Worm (Caenorhabditis elegans): ENCODE results near the gene F53H4.6.

Gene F53H4.6

ce11 chrX:15848867-15849266 is 11.5 kb downstream of the F53H4.6 start:
- TF ChIP-seq nhr-237 (tag; optimal IDR thresholded peaks at IDR 0.05), result no peak
- TF ChIP-seq lin-39 (tag; optimal IDR thresholded peaks at IDR 0.05), result no peak
- no peak for TF ChIP-seq hlh-4 (tag; optimal IDR thresholded peaks at IDR 0.05)

- peak; percentile 66 for TF ChIP-seq blmp-1 (tag; optimal IDR thresholded peaks at IDR 0.05)
- TF ChIP-seq lsy-2 (tag; optimal IDR thresholded peaks at IDR 0.05), result peak in 1 of 2 experiments; percentile 38
- TF ChIP-seq rnt-1 (tag; optimal IDR thresholded peaks at IDR 0.05), result no peak
- TF ChIP-seq hlh-17 (GFP tag; optimal IDR thresholded peaks at IDR 0.05; ENCODE audit: borderline replicate concordance), result no peak
- TF ChIP-seq efl-1 (optimal IDR thresholded peaks at IDR 0.05), result no peak
- peak in 1 of 2 experiments; percentile 41 for TF ChIP-seq efl-1 (GFP tag; optimal IDR thresholded peaks at IDR 0.05 in 1 of 2)
- TF ChIP-seq nhr-28 (tag; optimal IDR thresholded peaks at IDR 0.05), result no peak
- TF ChIP-seq nhr-71 (tag; optimal IDR thresholded peaks at IDR 0.05), result peak; percentile 8
- TF ChIP-seq nhr-84 (tag; optimal IDR thresholded peaks at IDR 0.05), result no peak
- TF ChIP-seq pqm-1 (tag; optimal IDR thresholded peaks at IDR 0.05), result no peak
- no peak for TF ChIP-seq zip-4 (GFP tag; optimal IDR thresholded peaks at IDR 0.05)
- TF ChIP-seq elt-2 (tag; optimal IDR thresholded peaks at IDR 0.05), result peak; percentile 54
- TF ChIP-seq dsc-1 (tag; optimal IDR thresholded peaks at IDR 0.05), result no peak
- TF ChIP-seq unc-30 (tag; optimal IDR thresholded peaks at IDR 0.05), result no peak
- TF ChIP-seq ceh-90 (tag; optimal IDR thresholded peaks at IDR 0.05), result no peak
- TF ChIP-seq nhr-20 (tag; optimal IDR thresholded peaks at IDR 0.05), result peak; percentile 19
- peak in 1 of 6 experiments; percentile 69 for TF ChIP-seq elt-3 (tag; optimal IDR thresholded peaks at IDR 0.05)
- no peak for TF ChIP-seq skn-1 (tag; optimal IDR thresholded peaks at IDR 0.05)
- peak in 1 of 2 experiments; percentile 29 for TF ChIP-seq lin-35 (GFP tag; optimal IDR thresholded peaks at IDR 0.05)
- no peak for TF ChIP-seq nhr-90 (tag; optimal IDR thresholded peaks at IDR 0.05; ENCODE audit: poor library complexity)
Observed at ce11 chrX:15847543-15848087, 12.8 kb downstream of the F53H4.6 start, which contains the start of gene F59F4.3. TSS of gene F59F4.3 (minus strand) at chrX:15847593.

ce11 chrX:15846552-15846951 is 13.9 kb downstream of the F53H4.6 start:
- no peak for TF ChIP-seq ceh-63 (GFP tag; optimal IDR thresholded peaks at IDR 0.05)
- peak; percentile 48 for TF ChIP-seq elt-2 (tag; optimal IDR thresholded peaks at IDR 0.05)
- TF ChIP-seq C04F5.9 (tag; optimal IDR thresholded peaks at IDR 0.05), result no peak
- no peak for TF ChIP-seq pax-3 (tag; optimal IDR thresholded peaks at IDR 0.05)
- no peak for TF ChIP-seq sox-4 (tag; optimal IDR thresholded peaks at IDR 0.05)
- TF ChIP-seq lin-35 (GFP tag; optimal IDR thresholded peaks at IDR 0.05), result peak in 1 of 2 experiments; percentile 15

ce11 chrX:15844330-15844729 is 16.1 kb downstream of the F53H4.6 start:
- no peak for TF ChIP-seq lin-14 (GFP tag; optimal IDR thresholded peaks at IDR 0.05)
- TF ChIP-seq pag-3 (tag; optimal IDR thresholded peaks at IDR 0.05; ENCODE audit: borderline replicate concordance, insufficient read depth), result no peak
- TF ChIP-seq lsy-2 (tag; optimal IDR thresholded peaks at IDR 0.05), result no peak
- no peak for TF ChIP-seq unc-130 (tag; optimal IDR thresholded peaks at IDR 0.05)
- no peak for TF ChIP-seq grh-1 (GFP tag; IDR thresholded peaks at IDR 0.05)
- TF ChIP-seq efl-3 (GFP tag; optimal IDR thresholded peaks at IDR 0.05), result no peak
- no peak for TF ChIP-seq C16A3.4 (tag; optimal IDR thresholded peaks at IDR 0.05)
- TF ChIP-seq elt-3 (tag; optimal IDR thresholded peaks at IDR 0.05), result no peak
- TF ChIP-seq ces-1 (GFP tag; optimal IDR thresholded peaks at IDR 0.05), result no peak
- TF ChIP-seq lir-3 (tag; optimal IDR thresholded peaks at IDR 0.05; ENCODE audit: poor library complexity), result no peak
- no peak for TF ChIP-seq nhr-77 (tag; optimal IDR thresholded peaks at IDR 0.05)

Data from whole organism, L1 larva.